Worm (Caenorhabditis elegans) whole organism, L4/young adult: ENCODE data around the gene K03D3.2.

Experiments used
- W03F9.2 ChIP-seq: fragments of 150-350 bp; optimal IDR thresholded peaks from 2 replicates; lab custom pipeline; 2014; ENCODE audit warnings: missing biosample characterization, missing genetic modification characterization
- dao-5 ChIP-seq: sonication (generic microtip); optimal IDR thresholded peaks from 2 replicates; lab custom pipeline; 2016; ENCODE audit warnings: missing genotype, missing genetic modification characterization, moderate library complexity, missing compliant biosample characterization
- him-1 ChIP-seq: sonication (generic microtip); optimal IDR thresholded peaks from 2 replicates; lab custom pipeline; 2016; ENCODE audit warnings: missing genotype, missing genetic modification reagents, missing genetic modification characterization, missing compliant biosample characterization

DNA sequence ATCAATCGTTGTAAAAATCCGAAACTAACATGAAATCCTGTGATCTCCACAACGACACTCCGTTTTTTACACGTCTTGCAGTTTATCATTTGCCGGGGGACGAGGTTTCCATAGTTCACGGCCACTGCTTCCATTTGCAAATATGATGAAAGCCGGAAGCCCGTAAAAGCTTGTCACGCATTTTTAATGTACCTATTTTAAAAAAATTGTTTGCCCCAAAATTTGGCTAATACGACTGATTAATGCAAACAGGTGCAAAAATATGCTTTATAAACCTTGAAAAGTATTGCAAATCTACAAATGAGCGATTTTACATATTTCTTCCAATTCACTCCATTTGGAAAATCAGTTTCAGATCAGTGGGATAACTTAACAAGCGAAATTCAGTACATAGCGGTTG lies 7.6 kb downstream of the K03D3.2 start, which contains the start of gene srz-61:
- TF ChIP-seq dao-5 (no peak), W03F9.2 (tag; lab: Kevin White, UChicago) (no peak), him-1 (no peak)
